Fruit fly (Drosophila melanogaster) whole organism, prepupa: ENCODE measurements around the gene CG11037.

Experiments used
- CG10631 ChIP-seq: fragments of 200-800 bp; sonication (Bioruptor generic); optimal IDR thresholded peaks from 2 replicates; lab custom pipeline; 2016; ENCODE audit warnings: missing biosample characterization, missing genetic modification characterization
- CG10669 ChIP-seq: fragments of 200-800 bp; sonication (Bioruptor generic); optimal IDR thresholded peaks from 3 replicates; lab custom pipeline; 2018; ENCODE audit warnings: missing biosample characterization, mild to moderate bottlenecking, missing genetic modification characterization, moderate library complexity
- CG11294 ChIP-seq: fragments of 200-800 bp; sonication (Bioruptor generic); IDR thresholded peaks from 2 replicates; pipeline ENCODE4 v1.3.6; 2022; ENCODE audit warnings: missing biosample characterization, missing genetic modification characterization
- CG11762 ChIP-seq: fragments of 200-800 bp; sonication (Bioruptor generic); optimal IDR thresholded peaks from 3 replicates; lab custom pipeline; 2016; ENCODE audit warnings: missing biosample characterization, missing genetic modification characterization; ENCODE audit not compliant: insufficient read depth
- CG11902 ChIP-seq: fragments of 200-800 bp; sonication (Bioruptor generic); optimal IDR thresholded peaks from 3 replicates; lab custom pipeline; 2016; ENCODE audit warnings: missing biosample characterization, missing genetic modification characterization
- CG15336 ChIP-seq: fragments of 200-800 bp; sonication (Bioruptor generic); IDR thresholded peaks from 2 replicates; pipeline ENCODE4 v1.3.6; 2022; ENCODE audit warnings: missing biosample characterization, missing genetic modification characterization
- CG1621 ChIP-seq: fragments of 200-800 bp; sonication (Bioruptor generic); optimal IDR thresholded peaks from 3 replicates; lab custom pipeline; 2018; ENCODE audit warnings: missing biosample characterization, mild to moderate bottlenecking, missing genetic modification characterization
- CG16779 ChIP-seq: fragments of 200-800 bp; sonication (Bioruptor generic); optimal IDR thresholded peaks from 3 replicates; lab custom pipeline; 2017; ENCODE audit warnings: missing biosample characterization, mild to moderate bottlenecking, missing genetic modification characterization
- CG3032 ChIP-seq: fragments of 200-800 bp; optimal IDR thresholded peaks from 2 replicates; lab custom pipeline; 2019; ENCODE audit warnings: missing biosample characterization, mild to moderate bottlenecking, missing genetic modification characterization, moderate library complexity
- CG31627 ChIP-seq: fragments of 200-800 bp; sonication (Bioruptor generic); optimal IDR thresholded peaks from 3 replicates; lab custom pipeline; 2016; ENCODE audit warnings: missing biosample characterization, missing genetic modification characterization
- CG32006 ChIP-seq: fragments of 200-800 bp; sonication (Bioruptor generic); optimal IDR thresholded peaks from 3 replicates; lab custom pipeline; 2017; ENCODE audit warnings: missing biosample characterization, mild to moderate bottlenecking, missing genetic modification characterization
- CG3919 ChIP-seq: fragments of 200-800 bp; sonication (Bioruptor generic); optimal IDR thresholded peaks from 3 replicates; lab custom pipeline; 2016; ENCODE audit warnings: missing biosample characterization, missing genetic modification characterization
- CG4318 ChIP-seq: fragments of 200-800 bp; sonication (Bioruptor generic); optimal IDR thresholded peaks from 3 replicates; lab custom pipeline; 2017; ENCODE audit warnings: missing biosample characterization, mild to moderate bottlenecking, missing genetic modification characterization
- CG6163 ChIP-seq: fragments of 200-800 bp; sonication (Bioruptor generic); IDR thresholded peaks from 3 replicates; pipeline ENCODE4 v1.3.6; 2022; ENCODE audit warnings: missing biosample characterization, missing genetic modification characterization
- CG6792 ChIP-seq: fragments of 200-800 bp; sonication (Bioruptor generic); optimal IDR thresholded peaks from 3 replicates; lab custom pipeline; 2016; ENCODE audit warnings: missing biosample characterization, missing genetic modification characterization
- CG6808 ChIP-seq: fragments of 200-800 bp; sonication (Bioruptor generic); optimal IDR thresholded peaks from 3 replicates; lab custom pipeline; 2017; ENCODE audit warnings: missing biosample characterization, missing genetic modification characterization, mild to moderate bottlenecking, moderate library complexity, missing genetic modification reagents
- CG6854 ChIP-seq: fragments of 200-800 bp; sonication (Bioruptor generic); optimal IDR thresholded peaks from 2 replicates; lab custom pipeline; 2017; ENCODE audit warnings: missing biosample characterization, mild to moderate bottlenecking, missing genetic modification characterization
- CG7368 ChIP-seq: fragments of 200-800 bp; sonication (Bioruptor generic); optimal IDR thresholded peaks from 3 replicates; lab custom pipeline; 2016; ENCODE audit warnings: missing biosample characterization, missing genetic modification characterization
- CG8119 ChIP-seq: fragments of 200-800 bp; sonication (Bioruptor generic); IDR thresholded peaks from 3 replicates; pipeline ENCODE4 v1.3.6; 2022; ENCODE audit warnings: missing biosample characterization, missing genetic modification characterization
- CG8319 ChIP-seq: fragments of 200-800 bp; sonication (Bioruptor generic); optimal IDR thresholded peaks from 3 replicates; lab custom pipeline; 2016; ENCODE audit warnings: missing biosample characterization, missing genetic modification characterization
- CG8632 ChIP-seq: fragments of 200-800 bp; sonication (Bioruptor generic); optimal IDR thresholded peaks from 3 replicates; lab custom pipeline; 2016; ENCODE audit warnings: missing biosample characterization, missing genetic modification characterization
- CG9139 ChIP-seq: fragments of 200-800 bp; sonication (Bioruptor generic); optimal IDR thresholded peaks from 3 replicates; lab custom pipeline; 2017; ENCODE audit warnings: missing biosample characterization, mild to moderate bottlenecking, missing genetic modification characterization
- Eip75B ChIP-seq: fragments of 200-800 bp; sonication (Bioruptor generic); optimal IDR thresholded peaks from 3 replicates; lab custom pipeline; 2016; ENCODE audit warnings: missing biosample characterization, missing genetic modification characterization
- Eip78C ChIP-seq: fragments of 200-800 bp; sonication (Bioruptor generic); peaks from one replicate; lab custom pipeline; 2016; ENCODE audit warnings: missing biosample characterization, missing genetic modification characterization
- Eip93F ChIP-seq: fragments of 200-800 bp; sonication (Bioruptor generic); optimal IDR thresholded peaks from 2 replicates; lab custom pipeline; 2016; ENCODE audit warnings: missing biosample characterization, mild to moderate bottlenecking, missing genetic modification characterization
- Hr4 ChIP-seq: fragments of 200-800 bp; sonication (Bioruptor generic); optimal IDR thresholded peaks from 3 replicates; lab custom pipeline; 2016; ENCODE audit warnings: missing biosample characterization, missing genetic modification characterization
- Lpt ChIP-seq: fragments of 200-800 bp; sonication (Bioruptor generic); optimal IDR thresholded peaks from 3 replicates; lab custom pipeline; 2016; ENCODE audit warnings: missing biosample characterization, missing genetic modification characterization
- Met ChIP-seq: fragments of 200-800 bp; sonication (Bioruptor generic); optimal IDR thresholded peaks from 3 replicates; lab custom pipeline; 2016; ENCODE audit warnings: missing biosample characterization, missing genetic modification characterization
- OdsH ChIP-seq: fragments of 200-800 bp; sonication (Bioruptor generic); optimal IDR thresholded peaks from 3 replicates; lab custom pipeline; 2016; ENCODE audit warnings: missing biosample characterization, missing genetic modification characterization
- Smox ChIP-seq: fragments of 200-800 bp; sonication (Bioruptor generic); optimal IDR thresholded peaks from 3 replicates; lab custom pipeline; 2016; ENCODE audit warnings: missing biosample characterization, missing genetic modification characterization
- Sox102F ChIP-seq: fragments of 200-800 bp; sonication (Bioruptor generic); optimal IDR thresholded peaks from 2 replicates; lab custom pipeline; 2016; ENCODE audit warnings: missing biosample characterization, mild to moderate bottlenecking, missing genetic modification characterization
- Sox14 ChIP-seq: fragments of 200-800 bp; sonication (Bioruptor generic); optimal IDR thresholded peaks from 3 replicates; lab custom pipeline; 2016; ENCODE audit warnings: missing biosample characterization, missing genetic modification characterization
- achi ChIP-seq: fragments of 200-800 bp; sonication (Bioruptor generic); optimal IDR thresholded peaks from 3 replicates; lab custom pipeline; 2016; ENCODE audit warnings: missing biosample characterization, missing genetic modification characterization
- dac ChIP-seq: fragments of 200-800 bp; sonication (Bioruptor generic); optimal IDR thresholded peaks from 2 replicates; lab custom pipeline; 2017; ENCODE audit warnings: missing biosample characterization, mild to moderate bottlenecking, missing genetic modification characterization
- dsx ChIP-seq: fragments of 200-800 bp; optimal IDR thresholded peaks from 3 replicates; lab custom pipeline; 2019; ENCODE audit warnings: missing biosample characterization, mild to moderate bottlenecking, missing genetic modification characterization, moderate library complexity; ENCODE audit not compliant: poor library complexity, severe bottlenecking
- esn ChIP-seq: fragments of 200-800 bp; sonication (Bioruptor generic); optimal IDR thresholded peaks from 2 replicates; lab custom pipeline; 2016; ENCODE audit warnings: missing biosample characterization, mild to moderate bottlenecking, missing genetic modification characterization, moderate library complexity
- fd59A ChIP-seq: fragments of 200-800 bp; sonication (Bioruptor generic); optimal IDR thresholded peaks from 2 replicates; lab custom pipeline; 2017; ENCODE audit warnings: missing biosample characterization, mild to moderate bottlenecking, missing genetic modification characterization, missing genetic modification reagents
- fd85E ChIP-seq: fragments of 200-800 bp; sonication (Bioruptor generic); optimal IDR thresholded peaks from 3 replicates; lab custom pipeline; 2016; ENCODE audit warnings: missing biosample characterization, missing genetic modification characterization
- fkh ChIP-seq: fragments of 200-800 bp; sonication (Bioruptor generic); optimal IDR thresholded peaks from 3 replicates; lab custom pipeline; 2017; ENCODE audit warnings: missing biosample characterization, mild to moderate bottlenecking, missing genetic modification characterization, moderate library complexity
- lz ChIP-seq: fragments of 200-800 bp; sonication (Bioruptor generic); optimal IDR thresholded peaks from 3 replicates; lab custom pipeline; 2016; ENCODE audit warnings: missing biosample characterization, missing genetic modification characterization
- net ChIP-seq: fragments of 200-800 bp; sonication (Bioruptor generic); optimal IDR thresholded peaks from 3 replicates; lab custom pipeline; 2016; ENCODE audit warnings: missing biosample characterization, missing genetic modification characterization
- pdm3 ChIP-seq: fragments of 200-800 bp; sonication (Bioruptor generic); optimal IDR thresholded peaks from 3 replicates; lab custom pipeline; 2016; ENCODE audit warnings: missing biosample characterization, missing genetic modification characterization
- salr ChIP-seq, 2 experiments: fragments of 200-800 bp; sonication (Bioruptor generic); optimal IDR thresholded peaks; 3 replicates each; lab custom pipeline; 2016 to 2018; ENCODE audit warnings: missing biosample characterization in 2 of 2, missing genetic modification characterization in 2 of 2, mild to moderate bottlenecking in 1 of 2
- spab ChIP-seq: fragments of 200-800 bp; sonication (Bioruptor generic); optimal IDR thresholded peaks from 2 replicates; lab custom pipeline; 2017; ENCODE audit warnings: missing biosample characterization, mild to moderate bottlenecking, missing genetic modification characterization, missing genetic modification reagents
- ss ChIP-seq, 2 experiments: fragments of 200-800 bp; sonication (Bioruptor generic); optimal IDR thresholded peaks; 2 replicates in 1 of 2; 3 replicates in 1 of 2; lab custom pipeline; 2017 to 2018; ENCODE audit warnings: mild to moderate bottlenecking in 2 of 2, missing biosample characterization in 2 of 2, missing genetic modification characterization in 2 of 2, moderate library complexity in 1 of 2
- svp ChIP-seq: fragments of 200-800 bp; sonication (Bioruptor generic); peaks from one replicate; lab custom pipeline; 2016; ENCODE audit warnings: missing biosample characterization, missing genetic modification characterization
- topi ChIP-seq: fragments of 200-800 bp; sonication (Bioruptor generic); optimal IDR thresholded peaks from 3 replicates; lab custom pipeline; 2016; ENCODE audit warnings: missing biosample characterization, missing genetic modification characterization

CG11037 gene

dm6 chr3L:20923030-20923591 is 38.1 kb downstream of the CG11037 start (continued):
- peak; percentile 89 for TF ChIP-seq CG8119 (GFP tag; lab: Robert Waterston, UW)
- TF ChIP-seq Sox14 (GFP tag; lab: Kevin White, UChicago), result peak; percentile 84
- TF ChIP-seq CG8319, result peak; percentile 59
- peak; percentile 86 for TF ChIP-seq CG10669 (GFP tag; lab: Kevin White, UChicago)
- peak; percentile 84 for TF ChIP-seq achi (GFP tag; lab: Kevin White, UChicago)
- TF ChIP-seq net (GFP tag; lab: Kevin White, UChicago), result peak; percentile 72
- peak; percentile 43 for TF ChIP-seq Sox102F (GFP tag; lab: Kevin White, UChicago)
- peak; percentile 81 for TF ChIP-seq Lpt (GFP tag; lab: Kevin White, UChicago)
- peak; percentile 76 for TF ChIP-seq CG4318 (GFP tag; lab: Kevin White, UChicago)

- TF ChIP-seq Sox102F (GFP tag; lab: Kevin White, UChicago) (peak; percentile 3), fkh (GFP tag; lab: Kevin White, UChicago) (peak; percentile 92), net (GFP tag; lab: Kevin White, UChicago) (no peak), CG31627 (GFP tag; lab: Kevin White, UChicago) (no peak), Met (GFP tag; lab: Kevin White, UChicago) (no peak), CG6792 (GFP tag; lab: Kevin White, UChicago) (no peak), Eip75B (GFP tag; lab: Kevin White, UChicago) (no peak), Lpt (GFP tag; lab: Kevin White, UChicago) (no peak), CG6854 (GFP tag; lab: Kevin White, UChicago) (peak; percentile 75), salr (GFP tag; optimal IDR thresholded peaks at IDR 0.05; lab: Kevin White, UChicago) (no peak), Eip78C (GFP tag; lab: Kevin White, UChicago) (peak; percentile 39), OdsH (GFP tag; lab: Kevin White, UChicago) (no peak), CG8119 (GFP tag; lab: Robert Waterston, UW) (no peak), CG16779 (tag; lab: Kevin White, UChicago) (no peak), Smox (no peak), CG32006 (no peak), lz (GFP tag; lab: Kevin White, UChicago) (no peak), pdm3 (GFP tag; lab: Kevin White, UChicago) (no peak), Eip93F (GFP tag; lab: Kevin White, UChicago) (no peak), topi (GFP tag; lab: Kevin White, UChicago) (no peak), fd85E (GFP tag; lab: Kevin White, UChicago) (no peak), fd59A (GFP tag; lab: Kevin White, UChicago) (no peak), CG6163 (GFP tag; lab: Robert Waterston, UW) (no peak), dac (no peak), CG3919 (GFP tag; lab: Kevin White, UChicago) (no peak), CG10631 (GFP tag; lab: Kevin White, UChicago) (no peak), CG11762 (GFP tag; lab: Kevin White, UChicago) (no peak), CG6808 (GFP tag; lab: Kevin White, UChicago) (no peak), Hr4 (GFP tag; lab: Kevin White, UChicago) (no peak), achi (GFP tag; lab: Kevin White, UChicago) (no peak), esn (GFP tag; lab: Kevin White, UChicago) (no peak), svp (peak; percentile 63), CG9139 (GFP tag; lab: Kevin White, UChicago) (no peak), CG11902 (GFP tag; lab: Kevin White, UChicago) (no peak), CG8319 (no peak), spab (GFP tag; lab: Kevin White, UChicago) (no peak), CG7368 (GFP tag; lab: Kevin White, UChicago) (no peak), CG3032 (tag; lab: Kevin White, UChicago) (no peak), CG15336 (no peak), CG10669 (GFP tag; lab: Kevin White, UChicago) (no peak), CG1621 (tag; lab: Kevin White, UChicago) (peak; percentile 8), CG8632 (GFP tag; lab: Kevin White, UChicago) (no peak), ss (GFP tag; optimal IDR thresholded peaks at IDR 0.05; lab: Kevin White, UChicago) (peak in 1 of 2 experiments; percentile 40), CG4318 (GFP tag; lab: Kevin White, UChicago) (no peak), dsx (GFP tag; lab: Kevin White, UChicago) (no peak), CG11294 (GFP tag; lab: Robert Waterston, UW) (no peak)
Measured at dm6 chr3L:20922279-20922830, 38.8 kb downstream of the CG11037 start.
